Fruit fly (Drosophila melanogaster) whole organism, embryonic: Measurements from ENCODE around the gene SMC1.
A peak's percentile ranks its signal among the peaks of the same experiment; 100 is the strongest.

ENCODE experiments used
- BEAF-32 ChIP-seq: fragments of 200-800 bp; sonication (Bioruptor generic); optimal IDR thresholded peaks from 3 replicates; lab custom pipeline; 2017; ENCODE audit warnings: missing biosample characterization, missing genetic modification characterization, mild to moderate bottlenecking, moderate library complexity, missing genetic modification reagents
- Bgb ChIP-seq: fragments of 200-800 bp; sonication (Bioruptor generic); IDR thresholded peaks from 2 replicates; pipeline ENCODE4 v1.3.6; 2022; ENCODE audit warnings: missing biosample characterization, missing genetic modification characterization; ENCODE audit not compliant: partially characterized antibody
- CG10209 ChIP-seq: fragments of 200-800 bp; sonication (Bioruptor generic); optimal IDR thresholded peaks from 3 replicates; lab custom pipeline; 2017; ENCODE audit warnings: missing biosample characterization, mild to moderate bottlenecking, missing genetic modification characterization, missing genetic modification reagents
- CG11247 ChIP-seq: fragments of 200-800 bp; sonication (Bioruptor generic); IDR thresholded peaks from 2 replicates; pipeline ENCODE4 v1.3.6; 2022; ENCODE audit warnings: missing biosample characterization, missing genetic modification characterization
- CG11560 ChIP-seq: fragments of 200-800 bp; sonication (Bioruptor generic); IDR thresholded peaks from 3 replicates; pipeline ENCODE4 v1.3.6; 2022; ENCODE audit warnings: missing biosample characterization, missing genetic modification characterization
- CG12071 ChIP-seq: fragments of 200-800 bp; sonication (Bioruptor generic); optimal IDR thresholded peaks from 3 replicates; lab custom pipeline; 2018; ENCODE audit warnings: missing biosample characterization, mild to moderate bottlenecking, missing genetic modification characterization
- CG14050 ChIP-seq: fragments of 200-800 bp; sonication (Bioruptor generic); IDR thresholded peaks from 3 replicates; pipeline ENCODE4 v1.3.6; 2022; ENCODE audit warnings: missing biosample characterization, missing genetic modification characterization
- CG1602 ChIP-seq: fragments of 200-800 bp; sonication (Bioruptor generic); optimal IDR thresholded peaks from 3 replicates; lab custom pipeline; 2016; ENCODE audit warnings: missing biosample characterization, missing genetic modification characterization
- CG17361 ChIP-seq: fragments of 200-800 bp; sonication (Bioruptor generic); IDR thresholded peaks from 3 replicates; pipeline ENCODE4 v1.3.6; 2022; ENCODE audit warnings: missing biosample characterization, missing genetic modification characterization
- CG17568 ChIP-seq: fragments of 200-800 bp; sonication (Bioruptor generic); optimal IDR thresholded peaks from 2 replicates; lab custom pipeline; 2018; ENCODE audit warnings: missing biosample characterization, mild to moderate bottlenecking, missing genetic modification characterization, moderate library complexity
- CG18262 ChIP-seq: fragments of 200-800 bp; optimal IDR thresholded peaks from 3 replicates; lab custom pipeline; 2019; ENCODE audit warnings: missing biosample characterization, mild to moderate bottlenecking, missing genetic modification characterization, moderate library complexity
- CG2678 ChIP-seq: fragments of 200-800 bp; sonication (Bioruptor generic); optimal IDR thresholded peaks from 3 replicates; lab custom pipeline; 2019; ENCODE audit warnings: missing biosample characterization, mild to moderate bottlenecking, missing genetic modification characterization, moderate library complexity
- CG2712 ChIP-seq: fragments of 200-800 bp; optimal IDR thresholded peaks from 3 replicates; lab custom pipeline; 2019; ENCODE audit warnings: missing biosample characterization, mild to moderate bottlenecking, missing genetic modification characterization, moderate library complexity
- CG3407 ChIP-seq: fragments of 200-800 bp; sonication (Bioruptor generic); optimal IDR thresholded peaks from 2 replicates; lab custom pipeline; 2018; ENCODE audit warnings: missing biosample characterization, mild to moderate bottlenecking, missing genetic modification characterization
- CG4707 ChIP-seq: fragments of 200-800 bp; sonication (Bioruptor generic); optimal IDR thresholded peaks from 2 replicates; lab custom pipeline; 2018; ENCODE audit warnings: missing biosample characterization, mild to moderate bottlenecking, missing genetic modification characterization, moderate library complexity
- CG6254 ChIP-seq: fragments of 200-800 bp; sonication (Bioruptor generic); optimal IDR thresholded peaks from 3 replicates; lab custom pipeline; 2017; ENCODE audit warnings: mild to moderate bottlenecking, missing biosample characterization, missing genetic modification reagents, missing genetic modification characterization
- CG6683 ChIP-seq: fragments of 200-800 bp; sonication (Bioruptor generic); optimal IDR thresholded peaks from 2 replicates; lab custom pipeline; 2017; ENCODE audit warnings: missing biosample characterization, mild to moderate bottlenecking, missing genetic modification characterization, missing genetic modification reagents
- CG9817 ChIP-seq: fragments of 200-800 bp; sonication (Bioruptor generic); optimal IDR thresholded peaks from 2 replicates; lab custom pipeline; 2018; ENCODE audit warnings: missing biosample characterization, mild to moderate bottlenecking, missing genetic modification characterization, moderate library complexity
- D ChIP-seq, 2 experiments: fragments of 200-800 bp in 1 of 2; fragments of >200 bp in 1 of 2; sonication (Bioruptor generic) in 1 of 2; optimal IDR thresholded peaks; 2 replicates in 1 of 2; 3 replicates in 1 of 2; lab custom pipeline; 2017; ENCODE audit warnings: mild to moderate bottlenecking in 1 of 2, missing biosample characterization in 1 of 2, missing genetic modification characterization in 1 of 2, missing genetic modification reagents in 1 of 2
- Dip2 ChIP-seq: fragments of 200-800 bp; sonication (Bioruptor generic); IDR thresholded peaks from 2 replicates; pipeline ENCODE4 v1.3.6; 2022; ENCODE audit warnings: missing biosample characterization, missing genetic modification characterization
- Dip3 ChIP-seq: fragments of 200-800 bp; sonication (Bioruptor generic); optimal IDR thresholded peaks from 3 replicates; lab custom pipeline; 2016; ENCODE audit warnings: missing biosample characterization, missing genetic modification characterization
- HLH3B ChIP-seq: fragments of 200-800 bp; sonication (Bioruptor generic); IDR thresholded peaks from 2 replicates; pipeline ENCODE4 v1.3.6; 2022; ENCODE audit warnings: missing biosample characterization, missing genetic modification characterization
- HLH54F ChIP-seq: fragments of 200-800 bp; sonication (Bioruptor generic); optimal IDR thresholded peaks from 3 replicates; lab custom pipeline; 2016; ENCODE audit warnings: missing biosample characterization, missing genetic modification characterization
- Hey ChIP-seq: fragments of 200-800 bp; sonication (Bioruptor generic); optimal IDR thresholded peaks from 3 replicates; lab custom pipeline; 2018; ENCODE audit warnings: missing biosample characterization, mild to moderate bottlenecking, missing genetic modification characterization
- Hr3 ChIP-seq: fragments of 200-800 bp; sonication (Bioruptor generic); optimal IDR thresholded peaks from 3 replicates; lab custom pipeline; 2016; ENCODE audit warnings: missing biosample characterization, missing genetic modification characterization
- Jarid2 ChIP-seq: fragments of 200-800 bp; sonication (Bioruptor generic); optimal IDR thresholded peaks from 3 replicates; lab custom pipeline; 2017; ENCODE audit warnings: mild to moderate bottlenecking, missing biosample characterization, missing genetic modification reagents, missing genetic modification characterization
- Mes4 ChIP-seq: fragments of 200-800 bp; sonication (Bioruptor generic); optimal IDR thresholded peaks from 2 replicates; lab custom pipeline; 2016; ENCODE audit warnings: missing biosample characterization, missing genetic modification characterization
- Optix ChIP-seq: fragments of 200-800 bp; sonication (Bioruptor generic); IDR thresholded peaks from 3 replicates; pipeline ENCODE4 v1.3.6; 2022; ENCODE audit warnings: missing biosample characterization, missing genetic modification characterization
- Sin3A ChIP-seq: fragments of >200 bp; optimal IDR thresholded peaks from 2 replicates; lab custom pipeline; 2018
- YL-1 ChIP-seq: fragments of 200-800 bp; sonication (Bioruptor generic); optimal IDR thresholded peaks from 3 replicates; lab custom pipeline; 2017; ENCODE audit warnings: missing biosample characterization, mild to moderate bottlenecking, missing genetic modification characterization
- ara ChIP-seq: fragments of 200-800 bp; sonication (Bioruptor generic); IDR thresholded peaks from 2 replicates; pipeline ENCODE4 v1.3.6; 2022; ENCODE audit warnings: missing biosample characterization, missing genetic modification characterization
- cg ChIP-seq: fragments of 200-800 bp; sonication (Bioruptor generic); optimal IDR thresholded peaks from 3 replicates; lab custom pipeline; 2019; ENCODE audit warnings: missing biosample characterization, mild to moderate bottlenecking, missing genetic modification characterization, moderate library complexity
- chinmo ChIP-seq: fragments of 200-800 bp; sonication (Bioruptor generic); IDR thresholded peaks from 4 replicates; pipeline ENCODE4 v1.3.6; 2022; ENCODE audit warnings: missing biosample characterization, missing genetic modification characterization; ENCODE audit not compliant: partially characterized antibody
- dmrt99B ChIP-seq: fragments of 200-800 bp; sonication (Bioruptor generic); optimal IDR thresholded peaks from 2 replicates; lab custom pipeline; 2018; ENCODE audit warnings: missing biosample characterization, mild to moderate bottlenecking, missing genetic modification characterization, moderate library complexity
- ems ChIP-seq: fragments of 200-800 bp; sonication (Bioruptor generic); optimal IDR thresholded peaks from 3 replicates; lab custom pipeline; 2016; ENCODE audit warnings: missing biosample characterization, missing genetic modification characterization
- grau ChIP-seq: fragments of 200-800 bp; optimal IDR thresholded peaks from 3 replicates; lab custom pipeline; 2019; ENCODE audit warnings: missing biosample characterization, mild to moderate bottlenecking, missing genetic modification characterization, moderate library complexity
- gsb-n ChIP-seq: fragments of 200-800 bp; sonication (Bioruptor generic); optimal IDR thresholded peaks from 3 replicates; lab custom pipeline; 2018; ENCODE audit warnings: missing biosample characterization, mild to moderate bottlenecking, missing genetic modification characterization
- jumu ChIP-seq: fragments of 200-800 bp; sonication (Bioruptor generic); optimal IDR thresholded peaks from 3 replicates; lab custom pipeline; 2016; ENCODE audit warnings: missing biosample characterization, missing genetic modification characterization
- kah ChIP-seq: fragments of 200-800 bp; sonication (Bioruptor generic); optimal IDR thresholded peaks from 2 replicates; lab custom pipeline; 2018; ENCODE audit warnings: missing biosample characterization, mild to moderate bottlenecking, missing genetic modification characterization
- kay ChIP-seq: fragments of 200-800 bp; sonication (Bioruptor generic); optimal IDR thresholded peaks from 2 replicates; lab custom pipeline; 2016; ENCODE audit warnings: missing biosample characterization, missing genetic modification characterization
- ken ChIP-seq: fragments of 200-800 bp; sonication (Bioruptor generic); IDR thresholded peaks from 3 replicates; pipeline ENCODE4 v1.3.6; 2022; ENCODE audit warnings: missing biosample characterization, missing genetic modification characterization
- lbe ChIP-seq: fragments of 200-800 bp; sonication (Bioruptor generic); optimal IDR thresholded peaks from 2 replicates; lab custom pipeline; 2016; ENCODE audit warnings: missing biosample characterization, mild to moderate bottlenecking, missing genetic modification characterization
- lilli ChIP-seq: fragments of 200-800 bp; sonication (Bioruptor generic); optimal IDR thresholded peaks from 3 replicates; lab custom pipeline; 2016; ENCODE audit warnings: missing biosample characterization, missing genetic modification characterization
- mam ChIP-seq: fragments of 200-800 bp; sonication (Bioruptor generic); optimal IDR thresholded peaks from 3 replicates; lab custom pipeline; 2016; ENCODE audit warnings: missing biosample characterization, missing genetic modification characterization
- mld ChIP-seq: fragments of 200-800 bp; sonication (Bioruptor generic); IDR thresholded peaks from 3 replicates; pipeline ENCODE4 v1.3.6; 2022; ENCODE audit warnings: missing biosample characterization, missing genetic modification characterization; ENCODE audit not compliant: partially characterized antibody
- p53 ChIP-seq: fragments of 200-800 bp; sonication (Bioruptor generic); optimal IDR thresholded peaks from 2 replicates; lab custom pipeline; 2016; ENCODE audit warnings: missing biosample characterization, missing genetic modification characterization
- shn ChIP-seq: fragments of 200-800 bp; sonication (Bioruptor generic); optimal IDR thresholded peaks from 3 replicates; lab custom pipeline; 2016; ENCODE audit warnings: missing biosample characterization, missing genetic modification characterization
- sqz ChIP-seq: fragments of 200-800 bp; sonication (Bioruptor generic); optimal IDR thresholded peaks from 3 replicates; lab custom pipeline; 2018; ENCODE audit warnings: missing biosample characterization, mild to moderate bottlenecking, missing genetic modification characterization
- toy ChIP-seq: fragments of 200-800 bp; sonication (Bioruptor generic); IDR thresholded peaks from 2 replicates; pipeline ENCODE4 v1.3.6; 2022; ENCODE audit warnings: missing biosample characterization, missing genetic modification characterization
- trh ChIP-seq: fragments of 200-800 bp; sonication (Bioruptor generic); optimal IDR thresholded peaks from 2 replicates; lab custom pipeline; 2016; ENCODE audit warnings: missing biosample characterization, missing genetic modification characterization

Gene SMC1

DNA sequence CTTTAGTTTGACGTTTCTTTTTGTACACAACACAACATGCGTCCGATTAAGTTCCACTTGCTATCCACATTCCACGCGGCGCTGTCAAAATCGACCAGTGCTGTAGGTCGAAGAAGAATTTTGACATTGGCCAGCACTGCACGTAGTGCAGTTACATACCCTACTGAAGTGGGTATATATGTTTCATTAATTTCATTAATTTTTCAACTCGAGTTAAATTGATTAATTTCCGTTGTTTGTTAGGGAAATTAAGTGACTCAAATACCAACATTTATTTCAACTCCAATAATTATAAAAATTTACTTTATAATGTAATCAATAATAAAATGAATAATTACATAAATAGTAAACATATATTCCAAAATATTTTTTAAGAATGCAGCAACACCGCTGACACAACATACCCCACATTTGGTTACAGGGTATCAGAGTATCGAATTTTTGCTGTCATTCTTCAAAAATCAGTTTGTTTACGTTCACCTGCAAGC is 50.9 kb downstream of the SMC1 start, which contains the start of the genes eIF4EHP and CG18428 (continued):
- TF ChIP-seq dmrt99B (peak; percentile 99), toy (GFP tag; lab: Robert Waterston, UW) (no peak; the same call in 1 of the 2 replicates), CG12071 (GFP tag; lab: Kevin White, UChicago) (peak; percentile 96), CG9817 (tag; lab: Kevin White, UChicago) (peak; percentile 99), CG3407 (GFP tag; lab: Kevin White, UChicago) (peak; percentile 95), Optix (GFP tag; lab: Robert Waterston, UW) (peak; percentile 91), HLH54F (GFP tag; lab: Kevin White, UChicago) (peak; percentile 89), CG18262 (peak; percentile 99), jumu (peak; percentile 78), lbe (GFP tag; lab: Kevin White, UChicago) (peak; percentile 97), CG6254 (peak; percentile 95), ken (GFP tag; lab: Robert Waterston, UW) (0 out of 3 replicates have a peak, but pooled peaks have one; percentile 97), BEAF-32 (peak; percentile 35), Dip3 (GFP tag; lab: Kevin White, UChicago) (peak; percentile 89), YL-1 (peak; percentile 99), gsb-n (tag; lab: Kevin White, UChicago) (peak; percentile 99), CG4707 (peak; percentile 97), CG10209 (GFP tag; lab: Kevin White, UChicago) (peak; percentile 99), CG17361 (no peak), ara (0 out of 2 replicates have a peak, but pooled peaks have one; percentile 98), CG17568 (peak; percentile 98), CG1602 (GFP tag; lab: Kevin White, UChicago) (peak; percentile 99), chinmo (GFP tag; lab: Robert Waterston, UW) (no peak), HLH3B (GFP tag; lab: Robert Waterston, UW) (no peak), Hr3 (GFP tag; lab: Kevin White, UChicago) (peak; percentile 100), lilli (GFP tag; lab: Kevin White, UChicago) (peak; percentile 97), D (optimal IDR thresholded peaks at IDR 0.05; lab: Kevin White, UChicago) (no peak), D (GFP tag; optimal IDR thresholded peaks at IDR 0.05; lab: Kevin White, UChicago) (peak; percentile 99), CG14050 (GFP tag; lab: Robert Waterston, UW) (no peak), CG2712 (tag; lab: Kevin White, UChicago) (peak; percentile 99), mam (GFP tag; lab: Kevin White, UChicago) (peak; percentile 94), Hey (peak; percentile 90), CG11247 (GFP tag; lab: Robert Waterston, UW) (no peak), Jarid2 (GFP tag; lab: Kevin White, UChicago) (peak; percentile 91), p53 (GFP tag; lab: Kevin White, UChicago) (peak; percentile 4), trh (GFP tag; lab: Kevin White, UChicago) (peak; percentile 97), Dip2 (no peak), grau (peak; percentile 100), CG2678 (tag; lab: Kevin White, UChicago) (peak; percentile 100), mld (GFP tag; lab: Robert Waterston, UW) (no peak), sqz (peak; percentile 99), Mes4 (GFP tag; lab: Kevin White, UChicago) (peak; percentile 62), ems (GFP tag; lab: Kevin White, UChicago) (peak; percentile 86), shn (GFP tag; lab: Kevin White, UChicago) (peak; percentile 67), kay (GFP tag; lab: Kevin White, UChicago) (peak; percentile 94), Sin3A (lab: Kevin White, UChicago) (no peak), CG6683 (GFP tag; lab: Kevin White, UChicago) (peak; percentile 96), kah (peak; percentile 98), CG11560 (tag; lab: Robert Waterston, UW) (no peak; the same call in 1 of the 3 replicates), cg (peak; percentile 54), Bgb (GFP tag; lab: Robert Waterston, UW) (no peak)
